Worm (Caenorhabditis elegans): ENCODE measurements around the gene lmd-4.

- TF ChIP-seq nhr-77 (tag; optimal IDR thresholded peaks at IDR 0.05) = no peak
- no peak for TF ChIP-seq fos-1 (tag; optimal IDR thresholded peaks at IDR 0.05)
- no peak for TF ChIP-seq zfp-2 (tag; optimal IDR thresholded peaks at IDR 0.05)
- no peak for TF ChIP-seq ztf-7 (tag; optimal IDR thresholded peaks at IDR 0.05)
- TF ChIP-seq zag-1 (tag; optimal IDR thresholded peaks at IDR 0.05) = no peak
- TF ChIP-seq nhr-11 (tag; optimal IDR thresholded peaks at IDR 0.05) = no peak
- no peak for TF ChIP-seq ceh-82 (tag; optimal IDR thresholded peaks at IDR 0.05)
- no peak for TF ChIP-seq dve-1 (tag; optimal IDR thresholded peaks at IDR 0.05; ENCODE audit: insufficient read depth)
- no peak for TF ChIP-seq ama-1 (optimal IDR thresholded peaks at IDR 0.05)
These were observed 4.5 kb upstream of the lmd-4 start, which contains the start of gene srx-92 for ce11 chrV:7325285-7325684.
